Fruit fly (Drosophila melanogaster) whole organism, embryonic: Measurements from ENCODE around the gene ich.

Experiments used
- Antp ChIP-seq: fragments of 200-800 bp; sonication (Bioruptor generic); optimal IDR thresholded peaks from 3 replicates; lab custom pipeline; 2016; ENCODE audit warnings: missing biosample characterization, missing genetic modification characterization
- Awh ChIP-seq: fragments of 200-800 bp; sonication (Bioruptor generic); IDR thresholded peaks from 2 replicates; pipeline ENCODE4, ENCODE4 v1.3.6; 2022; ENCODE audit warnings: missing biosample characterization, missing genetic modification characterization
- CG1233 ChIP-seq: fragments of 200-800 bp; sonication (Bioruptor generic); optimal IDR thresholded peaks from 4 replicates; lab custom pipeline; 2018; ENCODE audit warnings: missing biosample characterization, mild to moderate bottlenecking, missing genetic modification characterization
- CG12744 ChIP-seq: fragments of 200-800 bp; sonication (Bioruptor generic); optimal IDR thresholded peaks from 2 replicates; lab custom pipeline; 2016; ENCODE audit warnings: missing biosample characterization, missing genetic modification characterization
- CG15011 ChIP-seq: fragments of 200-800 bp; sonication (Bioruptor generic); optimal IDR thresholded peaks from 3 replicates; lab custom pipeline; 2018; ENCODE audit warnings: missing biosample characterization, mild to moderate bottlenecking, missing genetic modification characterization
- CG17359 ChIP-seq: fragments of 200-800 bp; sonication (Bioruptor generic); optimal IDR thresholded peaks from 3 replicates; lab custom pipeline; 2018; ENCODE audit warnings: missing biosample characterization, mild to moderate bottlenecking, missing genetic modification characterization, moderate library complexity
- CG17568 ChIP-seq: fragments of 200-800 bp; sonication (Bioruptor generic); optimal IDR thresholded peaks from 2 replicates; lab custom pipeline; 2018; ENCODE audit warnings: missing biosample characterization, mild to moderate bottlenecking, missing genetic modification characterization, moderate library complexity
- CG2199 ChIP-seq: fragments of 200-800 bp; sonication (Bioruptor generic); IDR thresholded peaks from 3 replicates; pipeline ENCODE4 v1.3.6; 2022; ENCODE audit warnings: missing biosample characterization, missing genetic modification characterization
- CG2712 ChIP-seq: fragments of 200-800 bp; optimal IDR thresholded peaks from 3 replicates; lab custom pipeline; 2019; ENCODE audit warnings: missing biosample characterization, mild to moderate bottlenecking, missing genetic modification characterization, moderate library complexity
- CG34422 ChIP-seq: fragments of 200-800 bp; sonication (Bioruptor generic); IDR thresholded peaks from 3 replicates; pipeline ENCODE4 v1.3.6; 2022; ENCODE audit warnings: missing biosample characterization, missing genetic modification characterization
- CG4360 ChIP-seq: fragments of 200-800 bp; sonication (Bioruptor generic); IDR thresholded peaks from 2 replicates; pipeline ENCODE4 v1.3.6; 2022; ENCODE audit warnings: missing biosample characterization, missing genetic modification characterization
- CG5245 ChIP-seq: fragments of 200-800 bp; sonication (Bioruptor generic); optimal IDR thresholded peaks from 3 replicates; lab custom pipeline; 2016; ENCODE audit warnings: missing biosample characterization, missing genetic modification characterization
- CG7357 ChIP-seq: fragments of 200-800 bp; sonication (Bioruptor generic); IDR thresholded peaks from 3 replicates; pipeline ENCODE4 v1.3.6; 2022; ENCODE audit warnings: missing biosample characterization, missing genetic modification characterization
- CG7786 ChIP-seq: fragments of 200-800 bp; sonication (Bioruptor generic); optimal IDR thresholded peaks from 2 replicates; lab custom pipeline; 2016; ENCODE audit warnings: missing biosample characterization, missing genetic modification characterization
- CG8388 ChIP-seq: fragments of 200-800 bp; sonication (Bioruptor generic); optimal IDR thresholded peaks from 2 replicates; lab custom pipeline; 2019; ENCODE audit warnings: missing biosample characterization, mild to moderate bottlenecking, missing genetic modification characterization, moderate library complexity
- Dad ChIP-seq: fragments of 200-800 bp; sonication (Bioruptor generic); optimal IDR thresholded peaks from 3 replicates; lab custom pipeline; 2016; ENCODE audit warnings: missing biosample characterization, missing genetic modification characterization
- Dll ChIP-seq: fragments of 200-800 bp; sonication (Bioruptor generic); IDR thresholded peaks from 4 replicates; pipeline ENCODE4 v1.3.6; 2022; ENCODE audit warnings: missing biosample characterization, missing genetic modification characterization; ENCODE audit not compliant: partially characterized antibody
- E2f1 ChIP-seq: fragments of 200-800 bp; sonication (Bioruptor generic); IDR thresholded peaks from 2 replicates; pipeline ENCODE4 v1.3.6; 2022; ENCODE audit warnings: missing biosample characterization, missing genetic modification characterization
- Fer1 ChIP-seq: fragments of 200-800 bp; sonication (Bioruptor generic); optimal IDR thresholded peaks from 2 replicates; lab custom pipeline; 2017; ENCODE audit warnings: missing biosample characterization, mild to moderate bottlenecking, missing genetic modification characterization
- HmgD ChIP-seq: fragments of 200-800 bp; sonication (Bioruptor generic); optimal IDR thresholded peaks from 3 replicates; lab custom pipeline; 2016; ENCODE audit warnings: missing biosample characterization, missing genetic modification characterization
- NK7.1 ChIP-seq: fragments of 200-800 bp; sonication (Bioruptor generic); optimal IDR thresholded peaks from 3 replicates; lab custom pipeline; 2016; ENCODE audit warnings: missing biosample characterization, missing genetic modification characterization
- Nf-YC ChIP-seq: fragments of 200-800 bp; optimal IDR thresholded peaks from 3 replicates; lab custom pipeline; 2019; ENCODE audit warnings: missing biosample characterization, mild to moderate bottlenecking, missing genetic modification characterization, moderate library complexity
- Ptx1 ChIP-seq: fragments of 200-800 bp; sonication (Bioruptor generic); IDR thresholded peaks from 2 replicates; pipeline ENCODE4 v1.3.6; 2022; ENCODE audit warnings: missing biosample characterization, missing genetic modification characterization
- Sry-δ ChIP-seq: fragments of 200-800 bp; sonication (Bioruptor generic); optimal IDR thresholded peaks from 2 replicates; lab custom pipeline; 2016; ENCODE audit warnings: missing biosample characterization, missing genetic modification characterization
- ac ChIP-seq: fragments of 200-800 bp; sonication (Bioruptor generic); optimal IDR thresholded peaks from 3 replicates; lab custom pipeline; 2017; ENCODE audit warnings: missing biosample characterization, mild to moderate bottlenecking, missing genetic modification characterization
- bsh ChIP-seq, 2 experiments: fragments of 200-800 bp; sonication (Bioruptor generic); optimal IDR thresholded peaks; 2 replicates each; lab custom pipeline; 2017 to 2018; ENCODE audit warnings: mild to moderate bottlenecking in 2 of 2, missing biosample characterization in 2 of 2, missing genetic modification characterization in 2 of 2, moderate library complexity in 1 of 2
- chn ChIP-seq: fragments of 200-800 bp; sonication (Bioruptor generic); optimal IDR thresholded peaks from 2 replicates; lab custom pipeline; 2016; ENCODE audit warnings: missing biosample characterization, missing genetic modification characterization
- dan ChIP-seq: fragments of 200-800 bp; sonication (Bioruptor generic); IDR thresholded peaks from 2 replicates; pipeline ENCODE4 v1.3.6; 2022; ENCODE audit warnings: missing biosample characterization, missing genetic modification characterization
- dpn ChIP-seq, 2 experiments: fragments of 200-800 bp; sonication (Bioruptor generic); optimal IDR thresholded peaks; 3 replicates each; lab custom pipeline; 2016; ENCODE audit warnings: missing biosample characterization in 2 of 2, missing genetic modification characterization in 2 of 2
- fd64A ChIP-seq: fragments of 200-800 bp; sonication (Bioruptor generic); optimal IDR thresholded peaks from 3 replicates; lab custom pipeline; 2018; ENCODE audit warnings: missing biosample characterization, mild to moderate bottlenecking, missing genetic modification characterization
- fd96Cb ChIP-seq: fragments of 200-800 bp; sonication (Bioruptor generic); optimal IDR thresholded peaks from 2 replicates; lab custom pipeline; 2018; ENCODE audit warnings: missing biosample characterization, mild to moderate bottlenecking, missing genetic modification characterization, moderate library complexity
- gt ChIP-seq: fragments of 200-800 bp; sonication (Bioruptor generic); IDR thresholded peaks from 2 replicates; pipeline ENCODE4 v1.3.6; 2022; ENCODE audit warnings: missing biosample characterization, missing genetic modification characterization
- kni ChIP-seq: fragments of 200-800 bp; sonication (Bioruptor generic); optimal IDR thresholded peaks from 3 replicates; lab custom pipeline; 2017; ENCODE audit warnings: mild to moderate bottlenecking, missing biosample characterization, missing genetic modification reagents, missing genetic modification characterization
- lab ChIP-seq: fragments of 200-800 bp; sonication (Bioruptor generic); optimal IDR thresholded peaks from 3 replicates; lab custom pipeline; 2017; ENCODE audit warnings: missing biosample characterization, missing genetic modification characterization, mild to moderate bottlenecking, moderate library complexity, missing genetic modification reagents
- lbe ChIP-seq: fragments of 200-800 bp; sonication (Bioruptor generic); optimal IDR thresholded peaks from 2 replicates; lab custom pipeline; 2016; ENCODE audit warnings: missing biosample characterization, mild to moderate bottlenecking, missing genetic modification characterization
- mam ChIP-seq: fragments of 200-800 bp; sonication (Bioruptor generic); optimal IDR thresholded peaks from 3 replicates; lab custom pipeline; 2016; ENCODE audit warnings: missing biosample characterization, missing genetic modification characterization
- nerfin-1 ChIP-seq: fragments of 200-800 bp; sonication (Bioruptor generic); optimal IDR thresholded peaks from 3 replicates; lab custom pipeline; 2019; ENCODE audit warnings: missing biosample characterization, mild to moderate bottlenecking, missing genetic modification characterization, moderate library complexity
- nerfin-2 ChIP-seq: fragments of 200-800 bp; sonication (Bioruptor generic); IDR thresholded peaks from 2 replicates; pipeline ENCODE4 v1.3.6; 2022; ENCODE audit warnings: missing biosample characterization, missing genetic modification characterization; ENCODE audit not compliant: partially characterized antibody
- oc ChIP-seq: fragments of 200-800 bp; sonication (Bioruptor generic); optimal IDR thresholded peaks from 2 replicates; lab custom pipeline; 2018; ENCODE audit warnings: missing biosample characterization, mild to moderate bottlenecking, missing genetic modification characterization, moderate library complexity
- pfk ChIP-seq: fragments of 200-800 bp; sonication (Bioruptor generic); optimal IDR thresholded peaks from 2 replicates; lab custom pipeline; 2018; ENCODE audit warnings: missing biosample characterization, mild to moderate bottlenecking, missing genetic modification characterization, moderate library complexity
- pnt ChIP-seq: fragments of 200-800 bp; sonication (Bioruptor generic); optimal IDR thresholded peaks from 3 replicates; lab custom pipeline; 2016; ENCODE audit warnings: missing biosample characterization, missing genetic modification characterization
- pzg ChIP-seq: fragments of 200-800 bp; sonication (Bioruptor generic); optimal IDR thresholded peaks from 3 replicates; lab custom pipeline; 2018; ENCODE audit warnings: missing biosample characterization, mild to moderate bottlenecking, missing genetic modification characterization, moderate library complexity
- rib ChIP-seq: fragments of 200-800 bp; sonication (Bioruptor generic); IDR thresholded peaks from 2 replicates; pipeline ENCODE4 v1.3.6; 2022; ENCODE audit warnings: missing biosample characterization, missing genetic modification characterization
- seq ChIP-seq: fragments of 200-800 bp; sonication (Bioruptor generic); IDR thresholded peaks from 2 replicates; pipeline ENCODE4 v1.3.6; 2022; ENCODE audit warnings: missing biosample characterization, missing genetic modification characterization
- sqz ChIP-seq: fragments of 200-800 bp; sonication (Bioruptor generic); optimal IDR thresholded peaks from 3 replicates; lab custom pipeline; 2018; ENCODE audit warnings: missing biosample characterization, mild to moderate bottlenecking, missing genetic modification characterization
- tgo ChIP-seq: fragments of 200-800 bp; sonication (Bioruptor generic); IDR thresholded peaks from 3 replicates; pipeline ENCODE4 v1.3.6; 2022; ENCODE audit warnings: missing biosample characterization, missing genetic modification characterization
- unc-4 ChIP-seq: fragments of 200-800 bp; sonication (Bioruptor generic); IDR thresholded peaks from 2 replicates; pipeline ENCODE4 v1.3.6; 2022; ENCODE audit warnings: missing biosample characterization, missing genetic modification characterization; ENCODE audit not compliant: partially characterized antibody

The ich gene

dm6 chr3R:8927052-8927816 is 35.6 kb downstream of the ich start (continued):
- TF ChIP-seq mam (no peak), CG15011 (no peak), CG2199 (peak; percentile 90; the same call in 2 of the 3 replicates), sqz (peak; percentile 90), bsh (GFP tag; optimal IDR thresholded peaks at IDR 0.05; lab: Kevin White, UChicago) (peak in 1 of 2 experiments; percentile 47)
- TF ChIP-seq, all 482 proteins: peak for 18

DNA sequence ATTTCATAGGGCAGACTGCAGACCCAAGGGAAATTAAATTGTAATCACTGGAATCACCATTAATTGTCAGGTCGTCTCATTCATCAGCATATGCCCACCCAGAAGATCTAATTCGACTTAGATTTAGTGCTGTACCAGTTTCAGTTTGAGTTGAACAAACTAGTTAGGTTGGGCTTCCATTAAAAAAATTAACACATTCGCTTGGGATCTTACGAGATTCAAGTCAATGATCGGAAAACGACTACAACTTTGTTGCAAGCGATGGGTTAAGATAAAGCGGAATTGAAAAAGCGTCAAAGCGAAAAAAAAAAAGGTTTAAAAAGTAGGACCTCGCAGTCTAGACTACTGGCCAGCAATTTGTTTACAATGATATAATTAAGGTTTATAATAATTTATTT is 36.3 kb downstream of the ich start:
- TF ChIP-seq Dad, result no peak
- no peak for TF ChIP-seq HmgD
- TF ChIP-seq lab (GFP tag; lab: Kevin White, UChicago), result no peak
- TF ChIP-seq dan (GFP tag; lab: Robert Waterston, UW), result no peak
- no peak for TF ChIP-seq CG2712 (tag; lab: Kevin White, UChicago)
- TF ChIP-seq Awh (GFP tag; lab: Robert Waterston, UW), result peak; percentile 61; the same call in 1 of the 2 replicates
- no peak for TF ChIP-seq NK7.1 (GFP tag; lab: Kevin White, UChicago)
- TF ChIP-seq Dll (GFP tag; lab: Robert Waterston, UW), result no peak
- TF ChIP-seq CG17568, result no peak
- TF ChIP-seq oc, result peak; percentile 51
- TF ChIP-seq Fer1, result no peak
- TF ChIP-seq Sry-δ (GFP tag; lab: Kevin White, UChicago), result no peak
- TF ChIP-seq pfk (GFP tag; lab: Kevin White, UChicago), result no peak

- peak; percentile 1 to 49 for TF ChIP-seq dpn (GFP tag; optimal IDR thresholded peaks at IDR 0.05; lab: Kevin White, UChicago)
- TF ChIP-seq pnt, result peak; percentile 56
- TF ChIP-seq fd96Cb (tag; lab: Kevin White, UChicago), result peak; percentile 85
- TF ChIP-seq CG4360 (GFP tag; lab: Robert Waterston, UW), result peak; percentile 53
- peak; percentile 87 for TF ChIP-seq nerfin-1
- TF ChIP-seq chn (GFP tag; lab: Kevin White, UChicago), result peak; percentile 57
- peak; percentile 97 for TF ChIP-seq lbe (GFP tag; lab: Kevin White, UChicago)
- TF ChIP-seq CG17359, result peak; percentile 61
- peak; percentile 35; the same call in 1 of the 2 replicates for TF ChIP-seq E2f1 (GFP tag; lab: Robert Waterston, UW)
- no peak for TF ChIP-seq CG12744
- no peak for TF ChIP-seq nerfin-2 (GFP tag; lab: Robert Waterston, UW)
- peak; percentile 41 for TF ChIP-seq Antp (GFP tag; lab: Kevin White, UChicago)
- peak; percentile 81 for TF ChIP-seq CG1233 (GFP tag; lab: Kevin White, UChicago)
- no peak for TF ChIP-seq seq
- TF ChIP-seq Ptx1 (GFP tag; lab: Robert Waterston, UW), result peak; percentile 61
- peak; percentile 62; the same call in 2 of the 3 replicates for TF ChIP-seq tgo (GFP tag; lab: Robert Waterston, UW)
- peak; percentile 38 for TF ChIP-seq CG7786 (GFP tag; lab: Kevin White, UChicago)
- TF ChIP-seq rib (GFP tag; lab: Robert Waterston, UW), result no peak
- peak; percentile 95 for TF ChIP-seq kni (GFP tag; lab: Kevin White, UChicago)
- no peak for TF ChIP-seq pzg (GFP tag; lab: Kevin White, UChicago)
- TF ChIP-seq CG34422, result 0 out of 3 replicates have a peak, but pooled peaks have one; percentile 19
- TF ChIP-seq unc-4 (GFP tag; lab: Robert Waterston, UW), result no peak
- no peak for TF ChIP-seq Nf-YC (tag; lab: Kevin White, UChicago)
- TF ChIP-seq CG5245 (GFP tag; lab: Kevin White, UChicago), result peak; percentile 59
- TF ChIP-seq ac (GFP tag; lab: Kevin White, UChicago), result peak; percentile 42
- peak; percentile 87 for TF ChIP-seq fd64A (GFP tag; lab: Kevin White, UChicago)
- TF ChIP-seq CG7357 (GFP tag; lab: Robert Waterston, UW), result peak; percentile 72; the same call in 2 of the 3 replicates
- TF ChIP-seq gt (GFP tag; lab: Robert Waterston, UW), result peak; percentile 68
- peak; percentile 68 for TF ChIP-seq CG8388 (GFP tag; lab: Kevin White, UChicago)
Measured at dm6 chr3R:8925924-8926553, 36.8 kb downstream of the ich start.
